Worm (Caenorhabditis elegans): ENCODE measurements around the gene Y54G2A.37.
"Not testable (repeated sequence)": the region's sequence is repeated elsewhere in the genome, so short reads cannot be mapped to it uniquely, and the experiment has no call there.

Gene Y54G2A.37

DNA sequence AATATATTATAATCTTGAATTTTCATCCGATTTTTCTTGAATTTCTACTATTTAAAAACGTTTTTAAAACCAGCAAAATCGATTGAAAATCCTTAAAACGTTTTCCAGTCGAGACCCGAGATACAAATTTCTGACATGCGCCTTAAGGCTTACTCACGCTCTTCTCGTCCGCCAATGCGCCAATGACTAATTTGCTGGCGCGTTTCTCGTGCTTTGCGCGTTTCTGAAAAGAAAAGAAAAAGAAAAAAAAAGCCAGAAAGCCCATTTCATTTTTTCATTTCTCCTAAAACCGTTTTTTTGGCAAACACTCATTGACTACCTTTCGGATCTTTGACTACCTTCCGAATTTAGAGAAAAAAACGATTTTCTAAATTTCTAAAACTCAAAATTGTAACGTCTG lies 43.8 kb upstream of the Y54G2A.37 start:
- TF ChIP-seq flt-1 (GFP tag; IDR thresholded peaks at IDR 0.05) (no peak), ceh-36 (tag; optimal IDR thresholded peaks at IDR 0.05) (no peak), B0310.2 (tag; optimal IDR thresholded peaks at IDR 0.05) (no peak), tbx-37 (GFP tag; conservative IDR thresholded peaks at IDR 0.05) (no peak), hnd-1 (tag; optimal IDR thresholded peaks at IDR 0.05) (no peak), pes-1 (GFP tag; IDR thresholded peaks at IDR 0.05) (no peak), hmbx-1 (tag; optimal IDR thresholded peaks at IDR 0.05) (no peak), scrt-1 (GFP tag; IDR thresholded peaks at IDR 0.05) (no peak), sea-1 (GFP tag; conservative IDR thresholded peaks at IDR 0.05) (no peak), ama-1 (optimal IDR thresholded peaks at IDR 0.05) (no peak), ets-7 (tag; optimal IDR thresholded peaks at IDR 0.05) (no peak)

DNA sequence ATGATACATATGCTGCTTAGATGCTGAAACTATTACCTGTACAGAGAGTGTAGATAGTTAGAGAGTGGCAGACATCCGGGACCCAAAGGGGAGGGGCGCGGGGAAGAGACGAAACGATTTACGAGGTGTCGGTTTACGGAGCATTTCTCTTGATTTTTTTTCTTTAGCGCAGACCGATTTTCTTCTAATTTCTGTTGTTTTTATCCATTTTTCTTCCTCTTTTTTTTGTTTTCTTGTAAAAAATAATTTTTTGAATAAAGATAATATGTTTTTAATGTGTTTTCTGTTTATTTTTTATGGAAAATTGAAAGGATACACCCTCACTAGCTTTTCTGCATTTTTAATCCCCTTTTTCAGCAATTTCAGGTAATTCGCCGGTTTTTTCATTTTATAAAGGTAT lies 42.7 kb upstream of the Y54G2A.37 start, which contains the start of gene Y54G2A.72:
Gene Y54G2A.72, plus strand, starts transcription at position 301 of the 400 bp plus-strand sequence.
- TF ChIP-seq pes-1 (GFP tag; IDR thresholded peaks at IDR 0.05); scrt-1 (GFP tag; IDR thresholded peaks at IDR 0.05); hmg-4 (GFP tag; optimal IDR thresholded peaks at IDR 0.05): not testable (repeated sequence)

DNA sequence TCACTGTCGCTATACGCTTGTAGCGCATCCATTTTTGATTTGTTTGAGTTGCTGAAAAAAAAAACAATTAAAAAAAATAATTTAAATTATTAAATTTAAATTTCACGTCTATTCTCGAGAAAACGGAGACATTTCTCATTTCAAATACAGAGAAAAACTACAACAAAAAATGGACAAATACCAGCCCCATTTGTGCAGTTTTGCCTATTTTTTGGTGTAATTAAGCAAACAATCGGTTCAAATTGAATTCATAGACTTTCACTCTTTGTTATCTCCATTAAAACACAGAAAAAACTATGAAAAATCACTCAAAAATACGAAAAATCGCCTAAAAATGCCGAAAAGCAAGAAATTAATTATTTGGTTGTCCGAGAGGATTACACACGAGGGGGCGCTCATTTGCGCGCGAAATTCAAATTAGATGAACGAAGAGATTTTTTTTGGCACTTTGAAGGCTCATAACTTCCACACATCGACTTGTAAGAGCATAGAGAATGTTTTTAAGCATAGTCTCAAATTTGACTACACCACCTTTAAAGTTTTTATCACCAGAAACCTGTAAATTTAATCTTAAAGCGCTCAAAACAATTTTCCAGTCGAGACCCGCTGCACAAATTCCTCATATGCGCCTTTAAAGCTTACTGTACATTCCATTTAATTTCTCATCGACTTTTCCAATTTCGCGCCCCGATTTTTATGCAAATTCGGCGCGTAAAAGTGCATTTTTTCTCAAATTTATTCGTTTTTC lies 37.5 kb upstream of the Y54G2A.37 start, which contains the start of gene Y54G2A.12:
Gene Y54G2A.12, minus strand, starts transcription at position 51 of the 748 bp plus-strand sequence.
- TF ChIP-seq hmbx-1 (tag; optimal IDR thresholded peaks at IDR 0.05) (no peak), pes-1 (GFP tag; IDR thresholded peaks at IDR 0.05) (no peak), ets-7 (tag; optimal IDR thresholded peaks at IDR 0.05) (no peak), F13C5.2 (tag; optimal IDR thresholded peaks at IDR 0.05) (no peak), tbx-37 (GFP tag; conservative IDR thresholded peaks at IDR 0.05) (no peak), scrt-1 (GFP tag; IDR thresholded peaks at IDR 0.05) (no peak), aly-1 (tag; optimal IDR thresholded peaks at IDR 0.05) (no peak), ama-1 (optimal IDR thresholded peaks at IDR 0.05) (no peak), hnd-1 (tag; optimal IDR thresholded peaks at IDR 0.05) (no peak), B0310.2 (tag; optimal IDR thresholded peaks at IDR 0.05) (no peak), ceh-36 (tag; optimal IDR thresholded peaks at IDR 0.05) (no peak), tra-4 (tag; optimal IDR thresholded peaks at IDR 0.05) (no peak)

DNA sequence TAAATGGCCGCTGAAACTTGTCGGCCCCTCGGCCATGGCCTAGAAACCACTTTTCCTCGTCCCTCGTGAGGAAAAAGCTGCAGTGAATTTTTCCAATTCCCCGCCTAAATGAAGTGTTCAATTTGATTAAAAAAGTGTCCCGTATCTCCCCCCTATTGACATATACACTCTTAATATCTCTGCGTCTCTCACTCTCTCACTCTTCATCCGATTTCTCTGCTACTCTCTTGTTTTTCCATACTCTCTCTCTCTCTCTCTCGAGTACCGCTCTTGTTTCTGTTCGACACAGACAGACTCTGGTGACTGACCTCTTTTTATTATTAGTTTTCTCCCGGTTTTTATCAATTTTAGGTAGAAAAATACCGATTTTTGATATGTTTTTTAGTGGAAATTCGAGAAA lies 35.5 kb upstream of the Y54G2A.37 start:
- TF ChIP-seq flt-1 (GFP tag; IDR thresholded peaks at IDR 0.05) (no peak), pes-1 (GFP tag; IDR thresholded peaks at IDR 0.05) (no peak), hnd-1 (tag; optimal IDR thresholded peaks at IDR 0.05) (no peak), aly-1 (tag; optimal IDR thresholded peaks at IDR 0.05) (no peak), ets-7 (tag; optimal IDR thresholded peaks at IDR 0.05) (no peak), tbx-37 (GFP tag; conservative IDR thresholded peaks at IDR 0.05) (no peak), F13C5.2 (tag; optimal IDR thresholded peaks at IDR 0.05) (no peak), sea-1 (GFP tag; conservative IDR thresholded peaks at IDR 0.05) (no peak), B0310.2 (tag; optimal IDR thresholded peaks at IDR 0.05) (no peak), scrt-1 (GFP tag; IDR thresholded peaks at IDR 0.05) (no peak), ama-1 (optimal IDR thresholded peaks at IDR 0.05) (no peak), hmbx-1 (tag; optimal IDR thresholded peaks at IDR 0.05) (no peak), tra-4 (tag; optimal IDR thresholded peaks at IDR 0.05) (no peak), tbx-11 (GFP tag; IDR thresholded peaks at IDR 0.05) (no peak), hmg-4 (GFP tag; optimal IDR thresholded peaks at IDR 0.05) (no peak), ceh-36 (tag; optimal IDR thresholded peaks at IDR 0.05) (no peak), ceh-13 (GFP tag; optimal IDR thresholded peaks at IDR 0.05) (no peak)

DNA sequence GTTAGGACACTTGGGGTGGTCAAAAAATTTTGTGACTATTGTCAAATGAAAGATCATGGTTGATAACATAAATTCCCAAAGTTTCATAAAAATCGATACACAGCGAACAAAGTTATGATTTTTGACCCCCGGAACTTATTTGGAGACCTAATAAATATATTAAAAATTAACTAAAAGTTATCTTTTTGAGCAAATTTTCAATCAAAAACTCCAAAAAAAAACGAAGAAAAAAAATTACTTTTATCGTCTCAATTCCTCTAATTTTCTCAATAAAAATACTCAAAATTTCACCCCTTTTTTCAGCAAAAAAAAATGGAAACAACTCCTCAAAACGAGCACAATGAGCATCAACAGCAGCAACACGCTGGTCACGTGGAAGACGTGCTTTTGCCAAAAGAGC lies 32.1 kb upstream of the Y54G2A.37 start, which contains the start of gene atln-1:
Gene atln-1, plus strand, starts transcription at position 301 of the 400 bp plus-strand sequence.
- TF ChIP-seq sea-1 (GFP tag; conservative IDR thresholded peaks at IDR 0.05); ceh-13 (GFP tag; optimal IDR thresholded peaks at IDR 0.05); flt-1 (GFP tag; IDR thresholded peaks at IDR 0.05): not testable (repeated sequence)

DNA sequence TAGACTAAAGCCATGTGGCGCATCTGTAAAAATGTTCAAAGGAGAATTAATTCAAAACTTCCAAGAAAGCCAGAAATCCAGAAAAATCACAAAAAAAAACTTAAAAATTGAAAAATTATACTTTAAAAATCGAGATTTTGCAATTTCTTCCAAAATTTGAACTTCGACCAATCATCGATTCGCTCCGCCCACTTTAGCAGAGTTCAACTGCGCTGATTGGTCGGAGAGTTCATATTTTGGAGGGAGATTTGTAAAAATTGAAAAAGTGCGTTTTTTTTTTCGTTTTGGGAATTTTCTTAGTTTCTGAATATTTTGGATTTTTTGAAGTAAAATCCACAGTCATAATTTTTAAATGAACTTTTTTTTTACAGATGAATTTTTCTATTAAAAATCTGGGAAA lies 26.6 kb upstream of the Y54G2A.37 start:
- TF ChIP-seq scrt-1 (GFP tag; IDR thresholded peaks at IDR 0.05), result no peak

DNA sequence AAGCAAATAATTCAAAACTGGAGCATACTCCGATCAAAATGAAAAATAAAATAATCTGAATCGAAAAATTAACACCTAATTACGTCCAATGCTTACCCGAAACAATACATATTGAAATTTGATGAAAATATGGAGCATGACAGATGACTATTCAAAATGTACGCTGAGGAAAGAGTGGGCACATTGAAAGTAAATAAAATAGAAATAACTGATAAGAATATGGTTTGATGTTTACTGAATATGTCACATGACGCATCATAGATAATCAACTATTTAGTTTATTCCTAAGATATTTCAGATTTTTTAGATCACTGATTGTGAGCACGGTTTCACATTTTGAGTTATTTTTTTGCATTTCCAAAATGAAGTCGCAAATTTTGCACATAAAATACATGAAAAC lies 22.2 kb upstream of the Y54G2A.37 start, which contains the start of gene Y54G2A.52:
Gene Y54G2A.52, minus strand, starts transcription at position 348 of the 400 bp plus-strand sequence.
- TF ChIP-seq tbx-11 (GFP tag; IDR thresholded peaks at IDR 0.05) (no peak), scrt-1 (GFP tag; IDR thresholded peaks at IDR 0.05) (no peak), hmbx-1 (tag; optimal IDR thresholded peaks at IDR 0.05) (no peak), hmg-4 (GFP tag; optimal IDR thresholded peaks at IDR 0.05) (no peak), sea-1 (GFP tag; conservative IDR thresholded peaks at IDR 0.05) (no peak), aly-1 (tag; optimal IDR thresholded peaks at IDR 0.05) (no peak), flt-1 (GFP tag; IDR thresholded peaks at IDR 0.05) (no peak), F13C5.2 (tag; optimal IDR thresholded peaks at IDR 0.05) (no peak), tbx-37 (GFP tag; conservative IDR thresholded peaks at IDR 0.05) (no peak), ets-7 (tag; optimal IDR thresholded peaks at IDR 0.05) (no peak), ceh-36 (tag; optimal IDR thresholded peaks at IDR 0.05) (no peak), hnd-1 (tag; optimal IDR thresholded peaks at IDR 0.05) (no peak), B0310.2 (tag; optimal IDR thresholded peaks at IDR 0.05) (no peak), tra-4 (tag; optimal IDR thresholded peaks at IDR 0.05) (no peak), ceh-13 (GFP tag; optimal IDR thresholded peaks at IDR 0.05) (no peak), ama-1 (optimal IDR thresholded peaks at IDR 0.05) (no peak), pes-1 (GFP tag; IDR thresholded peaks at IDR 0.05) (no peak)

DNA sequence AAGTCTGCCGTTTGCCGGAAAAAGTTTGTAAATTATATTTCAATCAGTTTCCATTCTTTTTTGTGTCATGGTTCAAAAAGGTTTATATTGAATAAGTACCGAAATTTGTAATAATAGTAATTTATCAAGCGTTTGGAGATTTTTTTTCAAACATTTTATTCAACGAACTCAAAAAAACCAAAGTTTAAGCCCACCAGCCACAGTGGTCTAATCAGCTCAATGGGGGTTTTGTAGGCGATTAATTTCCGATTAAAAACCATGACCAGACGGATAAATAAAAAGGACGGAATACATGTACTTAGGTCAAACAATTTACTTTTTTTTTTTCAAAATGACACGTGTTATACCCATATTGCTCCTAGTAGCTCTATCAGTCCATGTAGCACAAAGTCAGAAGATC lies 21.1 kb upstream of the Y54G2A.37 start, which contains the start of gene Y54G2A.10:
Gene Y54G2A.10, plus strand, starts transcription at position 301 of the 400 bp plus-strand sequence.
- TF ChIP-seq F13C5.2 (tag; optimal IDR thresholded peaks at IDR 0.05) (no peak), tbx-11 (GFP tag; IDR thresholded peaks at IDR 0.05) (no peak), hmbx-1 (tag; optimal IDR thresholded peaks at IDR 0.05) (no peak), hnd-1 (tag; optimal IDR thresholded peaks at IDR 0.05) (no peak), sea-1 (GFP tag; conservative IDR thresholded peaks at IDR 0.05) (no peak), ceh-36 (tag; optimal IDR thresholded peaks at IDR 0.05) (no peak), tra-4 (tag; optimal IDR thresholded peaks at IDR 0.05) (no peak), pes-1 (GFP tag; IDR thresholded peaks at IDR 0.05) (no peak), scrt-1 (GFP tag; IDR thresholded peaks at IDR 0.05) (no peak), tbx-37 (GFP tag; conservative IDR thresholded peaks at IDR 0.05) (no peak), ama-1 (optimal IDR thresholded peaks at IDR 0.05) (no peak), hmg-4 (GFP tag; optimal IDR thresholded peaks at IDR 0.05) (no peak), flt-1 (GFP tag; IDR thresholded peaks at IDR 0.05) (no peak), aly-1 (tag; optimal IDR thresholded peaks at IDR 0.05) (no peak), ets-7 (tag; optimal IDR thresholded peaks at IDR 0.05) (no peak)

Data from whole organism, early embryonic.